Worm (Caenorhabditis elegans) whole organism, midembryonic: ENCODE data around the gene srsx-35.

Source experiments
- T22C8.4 ChIP-seq: fragments of 200-800 bp; sonication (Bioruptor generic); IDR thresholded peaks from 2 replicates; pipeline ENCODE4 v1.3.6; 2022; ENCODE audit warnings: missing genetic modification characterization, missing compliant biosample characterization
- flt-1 ChIP-seq: fragments of 200-800 bp; sonication (Bioruptor generic); IDR thresholded peaks from 2 replicates; pipeline ENCODE4 v1.3.6; 2022; ENCODE audit warnings: missing genetic modification characterization, missing compliant biosample characterization
- klf-2 ChIP-seq: fragments of 200-800 bp; sonication (Bioruptor generic); conservative IDR thresholded peaks from 2 replicates; pipeline ENCODE4 v1.3.6; 2022; ENCODE audit warnings: missing genetic modification reagents, missing genetic modification characterization, missing compliant biosample characterization
- med-1 ChIP-seq: sonication (generic microtip); optimal IDR thresholded peaks from 2 replicates; lab custom pipeline; 2017; ENCODE audit warnings: missing genetic modification characterization, mild to moderate bottlenecking, missing compliant biosample characterization, antibody characterized with exemption, missing genetic modification reagents; ENCODE audit not compliant: insufficient read depth
- ref-1 ChIP-seq: fragments of 200-800 bp; sonication (Bioruptor generic); conservative IDR thresholded peaks from 2 replicates; pipeline ENCODE4 v1.3.6; 2022; ENCODE audit warnings: missing genetic modification reagents, missing genetic modification characterization, missing compliant biosample characterization
- tab-1 ChIP-seq: fragments of 200-800 bp; sonication (Bioruptor generic); IDR thresholded peaks from 2 replicates; pipeline ENCODE4 v1.3.6; 2022; ENCODE audit warnings: missing genetic modification characterization, missing compliant biosample characterization
- ztf-23 ChIP-seq: fragments of 200-800 bp; sonication (Bioruptor generic); IDR thresholded peaks from 2 replicates; pipeline ENCODE4 v1.3.6; 2022; ENCODE audit warnings: missing genetic modification reagents, missing genetic modification characterization, missing compliant biosample characterization
- ztf-29 ChIP-seq: fragments of 200-800 bp; sonication (Bioruptor generic); IDR thresholded peaks from 2 replicates; pipeline ENCODE4 v1.3.6; 2022; ENCODE audit warnings: missing genetic modification reagents, missing genetic modification characterization, missing compliant biosample characterization

DNA sequence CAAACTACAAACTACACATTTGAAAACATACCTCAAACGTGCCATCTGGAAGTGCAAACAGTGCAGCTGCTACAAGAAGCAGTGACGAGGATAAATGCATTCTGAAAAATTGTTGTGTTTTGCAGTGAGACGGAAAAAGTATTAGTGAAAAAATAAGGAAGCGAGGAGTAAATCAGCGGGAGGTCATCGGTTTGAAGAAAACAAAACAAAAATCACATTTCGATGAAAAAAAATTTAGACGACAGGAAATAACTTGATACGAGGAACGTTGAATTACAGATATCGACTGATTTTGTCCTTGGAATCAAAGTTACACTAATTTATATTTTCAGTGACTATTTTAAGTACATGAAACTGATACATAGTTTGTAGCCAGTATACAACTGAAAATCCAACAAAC, 10.4 kb downstream of the srsx-35 start, which contains the start of gene F53F8.4:
- no peak for TF ChIP-seq ztf-29
- no peak for TF ChIP-seq flt-1 (GFP tag; lab: Robert Waterston, UW)
- no peak for TF ChIP-seq klf-2 (GFP tag; lab: Robert Waterston, UW)
- TF ChIP-seq tab-1, result no peak
- no peak for TF ChIP-seq ztf-23 (GFP tag; lab: Robert Waterston, UW)
- TF ChIP-seq ref-1 (GFP tag; lab: Robert Waterston, UW), result no peak
- no peak for TF ChIP-seq med-1 (GFP tag; lab: Kevin White, UChicago)
- no peak for TF ChIP-seq T22C8.4 (GFP tag; lab: Robert Waterston, UW)
